Worm (Caenorhabditis elegans) whole organism, L3 larva: Measurements from ENCODE around the gene Y97E10AR.1.

ENCODE experiments used
- R02D3.7 ChIP-seq: fragments of 150-350 bp; optimal IDR thresholded peaks from 2 replicates; lab custom pipeline; 2014; ENCODE audit warnings: missing biosample characterization, missing genetic modification characterization
- aly-2 ChIP-seq: fragments of 150-350 bp; optimal IDR thresholded peaks from 2 replicates; lab custom pipeline; 2014; ENCODE audit warnings: missing biosample characterization, missing genetic modification characterization
- ama-1 ChIP-seq: fragments of 150-350 bp; optimal IDR thresholded peaks from 2 replicates; lab custom pipeline; 2018
- ceh-16 ChIP-seq: sonication (generic microtip); optimal IDR thresholded peaks from 2 replicates; lab custom pipeline; 2017; ENCODE audit warnings: missing biosample characterization, missing genetic modification characterization
- ceh-28 ChIP-seq: fragments of 150-350 bp; optimal IDR thresholded peaks from 2 replicates; lab custom pipeline; 2014; ENCODE audit warnings: missing biosample characterization, missing genetic modification reagents, missing genetic modification characterization
- ceh-82 ChIP-seq: fragments of 150-350 bp; optimal IDR thresholded peaks from 2 replicates; lab custom pipeline; 2014; ENCODE audit warnings: missing biosample characterization, missing genetic modification characterization
- daf-12 ChIP-seq: fragments of 150-350 bp; optimal IDR thresholded peaks from 2 replicates; lab custom pipeline; 2014; ENCODE audit warnings: missing biosample characterization, missing genetic modification reagents, missing genetic modification characterization
- egl-5 ChIP-seq: fragments of 150-350 bp; optimal IDR thresholded peaks from 2 replicates; lab custom pipeline; 2017; ENCODE audit warnings: missing biosample characterization, missing genetic modification reagents, missing genetic modification characterization, inconsistent platforms
- elt-1 ChIP-seq: fragments of 150-350 bp; optimal IDR thresholded peaks from 2 replicates; lab custom pipeline; 2014; ENCODE audit warnings: missing biosample characterization, missing genetic modification characterization
- elt-2 ChIP-seq: sonication (generic microtip); optimal IDR thresholded peaks from 2 replicates; lab custom pipeline; 2016; ENCODE audit warnings: missing genetic modification reagents, mild to moderate bottlenecking, missing genetic modification characterization, missing compliant biosample characterization
- eor-1 ChIP-seq, 2 experiments: fragments of 150-350 bp; optimal IDR thresholded peaks; 2 replicates each; lab custom pipeline; 2014 to 2018; ENCODE audit warnings: missing biosample characterization in 2 of 2, missing genetic modification characterization in 2 of 2
- fkh-10 ChIP-seq: sonication (generic microtip); optimal IDR thresholded peaks from 2 replicates; lab custom pipeline; 2017; ENCODE audit warnings: missing biosample characterization, missing genetic modification reagents, missing genetic modification characterization
- fkh-2 ChIP-seq: fragments of 150-350 bp; optimal IDR thresholded peaks from 2 replicates; lab custom pipeline; 2014; ENCODE audit warnings: missing biosample characterization, missing genetic modification reagents, missing genetic modification characterization
- fos-1 ChIP-seq: fragments of 150-350 bp; optimal IDR thresholded peaks from 2 replicates; lab custom pipeline; 2014; ENCODE audit warnings: missing biosample characterization, missing genetic modification characterization
- jun-1 ChIP-seq: fragments of 150-350 bp; optimal IDR thresholded peaks from 2 replicates; lab custom pipeline; 2014; ENCODE audit warnings: missing biosample characterization, missing genetic modification reagents, missing genetic modification characterization
- lin-15B ChIP-seq: fragments of 150-350 bp; optimal IDR thresholded peaks from 2 replicates; lab custom pipeline; 2014; ENCODE audit warnings: missing biosample characterization, missing genetic modification characterization
- lin-39 ChIP-seq: fragments of 150-350 bp; optimal IDR thresholded peaks from 2 replicates; lab custom pipeline; 2018; ENCODE audit warnings: missing biosample characterization, missing genetic modification reagents, missing genetic modification characterization
- lsy-12 ChIP-seq: sonication (generic microtip); optimal IDR thresholded peaks from 2 replicates; lab custom pipeline; 2016; ENCODE audit warnings: mild to moderate bottlenecking, missing genetic modification characterization, missing compliant biosample characterization
- mml-1 ChIP-seq: fragments of 150-350 bp; sonication (generic microtip); optimal IDR thresholded peaks from 3 replicates; lab custom pipeline; 2014; ENCODE audit warnings: missing biosample characterization, missing genetic modification characterization
- nfya-1 ChIP-seq: sonication (generic microtip); optimal IDR thresholded peaks from 2 replicates; lab custom pipeline; 2017; ENCODE audit warnings: missing genetic modification characterization, mild to moderate bottlenecking, missing compliant biosample characterization, antibody characterized with exemption, moderate library complexity; ENCODE audit not compliant: insufficient read depth
- nhr-23 ChIP-seq: fragments of 150-350 bp; optimal IDR thresholded peaks from 2 replicates; lab custom pipeline; 2014; ENCODE audit warnings: missing biosample characterization, missing genetic modification reagents, missing genetic modification characterization
- nhr-237 ChIP-seq: fragments of 150-350 bp; optimal IDR thresholded peaks from 2 replicates; lab custom pipeline; 2014; ENCODE audit warnings: missing biosample characterization, missing genetic modification characterization
- nhr-28 ChIP-seq: fragments of 150-350 bp; optimal IDR thresholded peaks from 2 replicates; lab custom pipeline; 2014; ENCODE audit warnings: missing biosample characterization, missing genetic modification characterization
- nhr-67 ChIP-seq: fragments of 150-350 bp; optimal IDR thresholded peaks from 2 replicates; lab custom pipeline; 2014; ENCODE audit warnings: missing biosample characterization, missing genetic modification characterization
- pha-4 ChIP-seq: fragments of 150-350 bp; optimal IDR thresholded peaks from 2 replicates; lab custom pipeline; 2014; ENCODE audit warnings: missing biosample characterization, missing genetic modification reagents, missing genetic modification characterization
- pqm-1 ChIP-seq: fragments of 150-350 bp; optimal IDR thresholded peaks from 2 replicates; lab custom pipeline; 2017; ENCODE audit warnings: missing biosample characterization, missing genetic modification characterization, inconsistent platforms
- snpc-4 ChIP-seq: fragments of 150-350 bp; optimal IDR thresholded peaks from 2 replicates; lab custom pipeline; 2014; ENCODE audit warnings: missing biosample characterization, missing genetic modification characterization
- unc-62 ChIP-seq: fragments of 150-350 bp; sonication (generic microtip); optimal IDR thresholded peaks from 4 replicates; lab custom pipeline; 2014; ENCODE audit warnings: missing biosample characterization, missing genetic modification reagents, missing genetic modification characterization
- ztf-11 ChIP-seq: fragments of 150-350 bp; optimal IDR thresholded peaks from 2 replicates; lab custom pipeline; 2014; ENCODE audit warnings: missing biosample characterization, missing genetic modification characterization
- ztf-4 ChIP-seq: fragments of 150-350 bp; optimal IDR thresholded peaks from 2 replicates; lab custom pipeline; 2014; ENCODE audit warnings: missing biosample characterization, missing genetic modification characterization

Gene Y97E10AR.1

ce11 chrV:7952855-7953254 lies 48.4 kb upstream of the Y97E10AR.1 start, which contains the start of gene clec-216:
TSS of gene clec-216 (minus strand) at chrV:7952955.
- no peak for TF ChIP-seq unc-62 (GFP tag; lab: Kevin White, UChicago)
- no peak for TF ChIP-seq nhr-237 (tag; lab: Kevin White, UChicago)
- no peak for TF ChIP-seq nhr-67 (tag; lab: Kevin White, UChicago)

- TF ChIP-seq mml-1 (tag; lab: Kevin White, UChicago) (no peak), aly-2 (no peak), snpc-4 (tag; lab: Kevin White, UChicago) (no peak), ceh-28 (no peak), nhr-23 (tag; lab: Kevin White, UChicago) (no peak), ama-1 (lab: Kevin White, UChicago) (no peak), daf-12 (no peak), lsy-12 (tag; lab: Kevin White, UChicago) (no peak)
Measured at ce11 chrV:7954552-7954951, 46.7 kb upstream of the Y97E10AR.1 start, which contains the start of gene F26D11.13. TSS of gene F26D11.13 (minus strand) at chrV:7954652.

ce11 chrV:7955168-7955567 lies 46.1 kb upstream of the Y97E10AR.1 start, which contains the start of gene F26D11.12:
TSS of gene F26D11.12 (minus strand) at chrV:7955312.
- TF ChIP-seq unc-62 (GFP tag; lab: Kevin White, UChicago) (no peak), pqm-1 (peak; percentile 6), aly-2 (no peak), nhr-28 (tag; lab: Kevin White, UChicago) (no peak), pha-4 (tag; lab: Kevin White, UChicago) (peak; percentile 76), snpc-4 (tag; lab: Kevin White, UChicago) (peak; percentile 4), lin-15B (peak; percentile 9), lin-39 (tag; lab: Kevin White, UChicago) (no peak), ztf-4 (tag; lab: Kevin White, UChicago) (no peak), eor-1 (tag; optimal IDR thresholded peaks at IDR 0.05; lab: Kevin White, UChicago) (no peak), egl-5 (no peak), fkh-10 (no peak)

ce11 chrV:7956218-7956617 lies 45.0 kb upstream of the Y97E10AR.1 start, which contains the start of gene pals-34:
TSS of gene pals-34 (minus strand) at chrV:7956497.
- TF ChIP-seq elt-2 (tag; lab: Kevin White, UChicago): peak; percentile 25
- peak; percentile 47 for TF ChIP-seq pqm-1
- TF ChIP-seq egl-5: no peak
- TF ChIP-seq lin-15B: no peak

ce11 chrV:7958740-7959320 lies 42.4 kb upstream of the Y97E10AR.1 start, which contains the start of the genes clec-217 and F26D11.2:
TSS of gene clec-217 (minus strand) at chrV:7958840.
TSS of gene F26D11.2 (plus strand) at chrV:7959270.
- TF ChIP-seq elt-1 (no peak), fos-1 (tag; lab: Kevin White, UChicago) (no peak), ceh-82 (no peak), unc-62 (GFP tag; lab: Kevin White, UChicago) (no peak), nfya-1 (tag; lab: Kevin White, UChicago) (no peak), snpc-4 (tag; lab: Kevin White, UChicago) (no peak), R02D3.7 (tag; lab: Kevin White, UChicago) (no peak), lin-15B (no peak), ceh-28 (no peak)
- TF ChIP-seq, all 47 proteins: peak for 0

ce11 chrV:7964429-7964828 lies 36.8 kb upstream of the Y97E10AR.1 start:
- no peak for TF ChIP-seq ztf-11 (tag; lab: Kevin White, UChicago)
- no peak for TF ChIP-seq fkh-2 (tag; lab: Kevin White, UChicago)
- no peak for TF ChIP-seq ceh-28
- TF ChIP-seq ceh-16 (tag; lab: Kevin White, UChicago): no peak
- TF ChIP-seq lin-39 (tag; lab: Kevin White, UChicago): no peak

- no peak for TF ChIP-seq lin-39 (tag; lab: Kevin White, UChicago)
- TF ChIP-seq jun-1 (tag; lab: Kevin White, UChicago): no peak
- TF ChIP-seq ceh-28: peak; percentile 13
Measured at ce11 chrV:7969107-7969506, 32.2 kb upstream of the Y97E10AR.1 start, which contains the start of gene che-7. TSS of gene che-7 (minus strand) at chrV:7969207.
